Fruit fly (Drosophila melanogaster) whole organism, embryonic: ENCODE results near the gene hang.

Experiments used
- B-H2 ChIP-seq: fragments of 200-800 bp; sonication (Bioruptor generic); optimal IDR thresholded peaks from 2 replicates; lab custom pipeline; 2018; ENCODE audit warnings: missing biosample characterization, mild to moderate bottlenecking, missing genetic modification characterization
- Blimp-1 ChIP-seq: fragments of 200-800 bp; sonication (Bioruptor generic); optimal IDR thresholded peaks from 3 replicates; lab custom pipeline; 2018; ENCODE audit warnings: missing biosample characterization, missing genetic modification characterization, mild to moderate bottlenecking, moderate library complexity, missing genetic modification reagents
- CG10979 ChIP-seq: fragments of 200-800 bp; sonication (Bioruptor generic); optimal IDR thresholded peaks from 2 replicates; lab custom pipeline; 2018; ENCODE audit warnings: missing biosample characterization, mild to moderate bottlenecking, missing genetic modification characterization, moderate library complexity
- CG13287 ChIP-seq: fragments of 200-800 bp; sonication (Bioruptor generic); IDR thresholded peaks from 2 replicates; pipeline ENCODE4 v1.3.6; 2022; ENCODE audit warnings: missing biosample characterization, missing genetic modification characterization; ENCODE audit not compliant: partially characterized antibody
- CG14965 ChIP-seq: fragments of 200-800 bp; sonication (Bioruptor generic); optimal IDR thresholded peaks from 2 replicates; lab custom pipeline; 2016; ENCODE audit warnings: missing biosample characterization, missing genetic modification characterization, borderline replicate concordance
- CG15011 ChIP-seq: fragments of 200-800 bp; sonication (Bioruptor generic); optimal IDR thresholded peaks from 3 replicates; lab custom pipeline; 2018; ENCODE audit warnings: missing biosample characterization, mild to moderate bottlenecking, missing genetic modification characterization
- CG15479 ChIP-seq: fragments of 200-800 bp; sonication (Bioruptor generic); optimal IDR thresholded peaks from 3 replicates; lab custom pipeline; 2019; ENCODE audit warnings: missing biosample characterization, mild to moderate bottlenecking, missing genetic modification characterization, moderate library complexity
- CG16863 ChIP-seq: fragments of 200-800 bp; sonication (Bioruptor generic); optimal IDR thresholded peaks from 3 replicates; lab custom pipeline; 2016; ENCODE audit warnings: missing biosample characterization, missing genetic modification characterization
- CG18011 ChIP-seq: fragments of 200-800 bp; sonication (Bioruptor generic); optimal IDR thresholded peaks from 2 replicates; lab custom pipeline; 2017; ENCODE audit warnings: missing biosample characterization, missing genetic modification characterization, mild to moderate bottlenecking, moderate library complexity, missing genotype
- CG2889 ChIP-seq: fragments of 200-800 bp; sonication (Bioruptor generic); IDR thresholded peaks from 3 replicates; pipeline ENCODE4 v1.3.6; 2022; ENCODE audit warnings: missing biosample characterization, missing genetic modification characterization
- CG31224 ChIP-seq: fragments of 200-800 bp; sonication (Bioruptor generic); IDR thresholded peaks from 2 replicates; pipeline ENCODE4 v1.3.6; 2022; ENCODE audit warnings: missing biosample characterization, missing genetic modification characterization
- CG31388 ChIP-seq: fragments of 200-800 bp; sonication (Bioruptor generic); optimal IDR thresholded peaks from 2 replicates; lab custom pipeline; 2016; ENCODE audit warnings: missing biosample characterization, missing genetic modification characterization
- CG3163 ChIP-seq: fragments of 200-800 bp; sonication (Bioruptor generic); optimal IDR thresholded peaks from 3 replicates; lab custom pipeline; 2016; ENCODE audit warnings: missing biosample characterization, missing genetic modification characterization
- CG3995 ChIP-seq: fragments of 200-800 bp; sonication (Bioruptor generic); optimal IDR thresholded peaks from 3 replicates; lab custom pipeline; 2016; ENCODE audit warnings: missing biosample characterization, missing genetic modification characterization
- CG4424 ChIP-seq: fragments of 200-800 bp; sonication (Bioruptor generic); optimal IDR thresholded peaks from 3 replicates; lab custom pipeline; 2016; ENCODE audit warnings: missing biosample characterization, missing genetic modification characterization
- CG4854 ChIP-seq: fragments of 200-800 bp; sonication (Bioruptor generic); optimal IDR thresholded peaks from 2 replicates; lab custom pipeline; 2016; ENCODE audit warnings: missing biosample characterization, missing genetic modification characterization, inconsistent platforms
- CG7271 ChIP-seq: fragments of 200-800 bp; sonication (Bioruptor generic); optimal IDR thresholded peaks from 2 replicates; lab custom pipeline; 2018; ENCODE audit warnings: missing biosample characterization, mild to moderate bottlenecking, missing genetic modification characterization, moderate library complexity
- Gug ChIP-seq: fragments of 200-800 bp; sonication (Bioruptor generic); IDR thresholded peaks from 4 replicates; pipeline ENCODE4 v1.3.6; 2022; ENCODE audit warnings: missing biosample characterization, missing genetic modification characterization
- Hmx ChIP-seq: fragments of 200-800 bp; sonication (Bioruptor generic); optimal IDR thresholded peaks from 2 replicates; lab custom pipeline; 2016; ENCODE audit warnings: missing biosample characterization, missing genetic modification characterization
- Lim3 ChIP-seq: fragments of 200-800 bp; sonication (Bioruptor generic); IDR thresholded peaks from 2 replicates; pipeline ENCODE4 v1.3.6; 2022; ENCODE audit warnings: missing biosample characterization, missing genetic modification characterization
- MBD-R2 ChIP-seq: fragments of 200-800 bp; sonication (Bioruptor generic); IDR thresholded peaks from 2 replicates; pipeline ENCODE4 v1.3.6; 2022; ENCODE audit warnings: missing biosample characterization, missing genetic modification characterization
- Med ChIP-seq: fragments of 200-800 bp; sonication (Bioruptor generic); peaks from one replicate; lab custom pipeline; 2016; ENCODE audit warnings: missing biosample characterization, missing genetic modification characterization, mild to moderate bottlenecking, inconsistent platforms, moderate library complexity
- Mes4 ChIP-seq: fragments of 200-800 bp; sonication (Bioruptor generic); optimal IDR thresholded peaks from 2 replicates; lab custom pipeline; 2016; ENCODE audit warnings: missing biosample characterization, missing genetic modification characterization
- Opbp ChIP-seq: fragments of 200-800 bp; sonication (Bioruptor generic); IDR thresholded peaks from 3 replicates; pipeline ENCODE4 v1.3.6; 2022; ENCODE audit warnings: missing biosample characterization, missing genetic modification characterization; ENCODE audit not compliant: partially characterized antibody
- Sin3A ChIP-seq: fragments of >200 bp; optimal IDR thresholded peaks from 2 replicates; lab custom pipeline; 2018
- Xbp1 ChIP-seq: fragments of 200-800 bp; sonication (Bioruptor generic); optimal IDR thresholded peaks from 3 replicates; lab custom pipeline; 2016; ENCODE audit warnings: missing biosample characterization, mild to moderate bottlenecking, missing genetic modification characterization
- YL-1 ChIP-seq: fragments of 200-800 bp; sonication (Bioruptor generic); optimal IDR thresholded peaks from 3 replicates; lab custom pipeline; 2017; ENCODE audit warnings: missing biosample characterization, mild to moderate bottlenecking, missing genetic modification characterization
- aop ChIP-seq: fragments of 200-800 bp; sonication (Bioruptor generic); IDR thresholded peaks from 2 replicates; pipeline ENCODE4 v1.3.6; 2022; ENCODE audit warnings: missing biosample characterization, missing genetic modification characterization
- ase ChIP-seq: fragments of 200-800 bp; sonication (Bioruptor generic); IDR thresholded peaks from 3 replicates; pipeline ENCODE4 v1.3.6; 2022; ENCODE audit warnings: missing biosample characterization, missing genetic modification characterization
- corto ChIP-seq: fragments of 200-800 bp; sonication (Bioruptor generic); optimal IDR thresholded peaks from 2 replicates; lab custom pipeline; 2016; ENCODE audit warnings: missing biosample characterization, mild to moderate bottlenecking, missing genetic modification characterization, moderate library complexity
- ems ChIP-seq: fragments of 200-800 bp; sonication (Bioruptor generic); optimal IDR thresholded peaks from 3 replicates; lab custom pipeline; 2016; ENCODE audit warnings: missing biosample characterization, missing genetic modification characterization
- fd3F ChIP-seq: fragments of 200-800 bp; sonication (Bioruptor generic); optimal IDR thresholded peaks from 2 replicates; lab custom pipeline; 2018; ENCODE audit warnings: missing biosample characterization, mild to moderate bottlenecking, missing genetic modification characterization, moderate library complexity
- gcm ChIP-seq: fragments of 200-800 bp; sonication (Bioruptor generic); optimal IDR thresholded peaks from 2 replicates; lab custom pipeline; 2019; ENCODE audit warnings: missing biosample characterization, mild to moderate bottlenecking, missing genetic modification characterization, moderate library complexity
- ham ChIP-seq: fragments of 200-800 bp; sonication (Bioruptor generic); IDR thresholded peaks from 2 replicates; pipeline ENCODE4 v1.3.6; 2022; ENCODE audit warnings: missing biosample characterization, missing genetic modification characterization
- ind ChIP-seq: fragments of 200-800 bp; sonication (Bioruptor generic); optimal IDR thresholded peaks from 3 replicates; lab custom pipeline; 2016; ENCODE audit warnings: missing biosample characterization, missing genetic modification characterization
- jigr1 ChIP-seq: fragments of 200-800 bp; sonication (Bioruptor generic); IDR thresholded peaks from 3 replicates; pipeline ENCODE4 v1.3.6; 2022; ENCODE audit warnings: missing biosample characterization, missing genetic modification characterization
- nmo ChIP-seq: fragments of 200-800 bp; sonication (Bioruptor generic); optimal IDR thresholded peaks from 2 replicates; lab custom pipeline; 2018; ENCODE audit warnings: missing biosample characterization, mild to moderate bottlenecking, missing genetic modification characterization, moderate library complexity
- otp ChIP-seq: fragments of 200-800 bp; sonication (Bioruptor generic); IDR thresholded peaks from 3 replicates; pipeline ENCODE4, ENCODE4 v1.3.6; 2022; ENCODE audit warnings: missing biosample characterization, missing genetic modification characterization
- peb ChIP-seq: fragments of 200-800 bp; sonication (Bioruptor generic); IDR thresholded peaks from 2 replicates; pipeline ENCODE4 v1.3.6; 2022; ENCODE audit warnings: missing biosample characterization, missing genetic modification characterization
- pros ChIP-seq: fragments of 200-800 bp; sonication (Bioruptor generic); optimal IDR thresholded peaks from 3 replicates; lab custom pipeline; 2019; ENCODE audit warnings: missing biosample characterization, mild to moderate bottlenecking, missing genetic modification characterization, moderate library complexity
- sim ChIP-seq: fragments of 200-800 bp; sonication (Bioruptor generic); IDR thresholded peaks from 2 replicates; pipeline ENCODE4 v1.3.6; 2022; ENCODE audit warnings: missing biosample characterization, missing genetic modification characterization
- slou ChIP-seq: fragments of 200-800 bp; sonication (Bioruptor generic); optimal IDR thresholded peaks from 3 replicates; lab custom pipeline; 2016; ENCODE audit warnings: missing biosample characterization, missing genetic modification characterization
- tgo ChIP-seq: fragments of 200-800 bp; sonication (Bioruptor generic); IDR thresholded peaks from 3 replicates; pipeline ENCODE4 v1.3.6; 2022; ENCODE audit warnings: missing biosample characterization, missing genetic modification characterization
- tin ChIP-seq: fragments of 200-800 bp; sonication (Bioruptor generic); optimal IDR thresholded peaks from 3 replicates; lab custom pipeline; 2016; ENCODE audit warnings: missing biosample characterization, missing genetic modification characterization
- tll ChIP-seq, 2 experiments: fragments of 200-800 bp in 1 of 2; fragments of >200 bp in 1 of 2; sonication (Bioruptor generic) in 1 of 2; optimal IDR thresholded peaks; 2 replicates each; lab custom pipeline; 2017 to 2019; ENCODE audit warnings: missing biosample characterization in 2 of 2, missing genetic modification characterization in 2 of 2, mild to moderate bottlenecking in 1 of 2, moderate library complexity in 1 of 2
- zf30C ChIP-seq: fragments of 200-800 bp; sonication (Bioruptor generic); optimal IDR thresholded peaks from 3 replicates; lab custom pipeline; 2018; ENCODE audit warnings: missing biosample characterization, mild to moderate bottlenecking, missing genetic modification characterization

hang gene

DNA sequence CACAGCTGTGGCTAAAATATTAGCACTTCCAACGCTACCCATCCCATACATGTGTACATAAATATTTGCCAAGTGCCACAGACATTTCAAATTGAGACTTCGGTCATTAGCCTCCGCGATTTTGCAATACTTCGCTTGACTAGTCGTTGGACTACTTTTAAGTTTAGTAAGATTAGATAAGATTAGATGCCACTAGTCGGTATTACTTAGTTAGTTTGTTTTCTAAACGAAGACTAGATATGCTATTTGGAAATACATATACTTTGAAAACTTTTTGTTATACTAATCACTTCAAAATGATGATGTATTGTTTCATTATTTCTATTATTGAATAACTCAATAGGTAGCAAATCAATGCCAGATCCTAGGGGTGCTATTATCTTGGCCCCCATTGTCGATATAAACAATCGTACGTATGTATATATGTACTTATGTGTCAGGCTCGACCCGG lies 36.7 kb upstream of the hang start (continued):
- TF ChIP-seq otp (GFP tag; lab: Robert Waterston, UW) = no peak
- TF ChIP-seq Blimp-1 (GFP tag; lab: Kevin White, UChicago) = no peak
- no peak for TF ChIP-seq Gug (GFP tag; lab: Robert Waterston, UW)
- no peak for TF ChIP-seq CG7271 (tag; lab: Kevin White, UChicago)
- no peak for TF ChIP-seq zf30C
- no peak for TF ChIP-seq CG31388 (GFP tag; lab: Kevin White, UChicago)
- TF ChIP-seq ase (GFP tag; lab: Robert Waterston, UW) = no peak
- peak; percentile 9 for TF ChIP-seq nmo (GFP tag; lab: Kevin White, UChicago)
- peak; percentile 5 for TF ChIP-seq CG10979 (tag; lab: Kevin White, UChicago)
- no peak for TF ChIP-seq Mes4
- no peak for TF ChIP-seq CG4854 (GFP tag; lab: Kevin White, UChicago)
- TF ChIP-seq CG3995 (GFP tag; lab: Kevin White, UChicago) = no peak
- peak; percentile 86 for TF ChIP-seq Med (GFP tag; lab: Kevin White, UChicago)
- TF ChIP-seq CG2889 = no peak
- TF ChIP-seq slou = no peak
- no peak for TF ChIP-seq fd3F
- no peak for TF ChIP-seq CG13287
- 0 out of 2 replicates have a peak, but pooled peaks have one; percentile 19 for TF ChIP-seq MBD-R2
- TF ChIP-seq tgo (GFP tag; lab: Robert Waterston, UW) = 0 out of 3 replicates have a peak, but pooled peaks have one; percentile 33
- TF ChIP-seq Lim3 (GFP tag; lab: Robert Waterston, UW) = no peak
- no peak for TF ChIP-seq Hmx (GFP tag; lab: Kevin White, UChicago)
- TF ChIP-seq ind (GFP tag; lab: Kevin White, UChicago) = peak; percentile 19
- TF ChIP-seq Xbp1 (GFP tag; lab: Kevin White, UChicago) = peak; percentile 1
- peak; percentile 21 for TF ChIP-seq corto
- TF ChIP-seq B-H2 (GFP tag; lab: Kevin White, UChicago) = peak; percentile 18
- no peak for TF ChIP-seq CG14965
- TF ChIP-seq CG16863 (GFP tag; lab: Kevin White, UChicago) = no peak
- no peak for TF ChIP-seq tll (GFP tag; optimal IDR thresholded peaks at IDR 0.05; lab: Kevin White, UChicago)
- TF ChIP-seq sim (GFP tag; lab: Robert Waterston, UW) = 0 out of 2 replicates have a peak, but pooled peaks have one; percentile 17
- TF ChIP-seq CG4424 (GFP tag; lab: Kevin White, UChicago) = peak; percentile 44
- no peak for TF ChIP-seq CG18011 (GFP tag; lab: Kevin White, UChicago)
- no peak for TF ChIP-seq Opbp (GFP tag; lab: Robert Waterston, UW)
- no peak for TF ChIP-seq ham
- TF ChIP-seq CG3163 = no peak
- peak; percentile 45 for TF ChIP-seq CG15011
- 0 out of 2 replicates have a peak, but pooled peaks have one; percentile 10 for TF ChIP-seq CG31224 (GFP tag; lab: Robert Waterston, UW)
- TF ChIP-seq ems (GFP tag; lab: Kevin White, UChicago) = peak; percentile 1
- TF ChIP-seq pros (GFP tag; lab: Kevin White, UChicago) = no peak
- no peak for TF ChIP-seq tin (GFP tag; lab: Kevin White, UChicago)
- TF ChIP-seq peb (GFP tag; lab: Robert Waterston, UW) = no peak
- no peak for TF ChIP-seq jigr1 (GFP tag; lab: Robert Waterston, UW)
- TF ChIP-seq YL-1 (GFP tag; lab: Kevin White, UChicago) = no peak
- TF ChIP-seq gcm (GFP tag; lab: Kevin White, UChicago) = peak; percentile 18
- no peak for TF ChIP-seq aop (GFP tag; lab: Robert Waterston, UW)
- no peak for TF ChIP-seq CG15479 (GFP tag; lab: Kevin White, UChicago)
- TF ChIP-seq Sin3A = no peak
- TF ChIP-seq, all 482 proteins: peak for 135
